Fruit fly (Drosophila melanogaster) Kc167 (cell line): ENCODE data around the gene CG43394.

Experiments used
- h ChIP-seq: fragments of >200 bp; optimal IDR thresholded peaks from 3 replicates; lab custom pipeline; 2018; ENCODE audit warnings: missing external identifiers
- psq ChIP-seq: fragments of >200 bp; optimal IDR thresholded peaks from 2 replicates; lab custom pipeline; 2017; ENCODE audit warnings: missing external identifiers

dm6 chr2L:8100489-8101352, 44.8 kb upstream of the CG43394 start:
- TF ChIP-seq h: no peak
- no peak for TF ChIP-seq psq
